Worm (Caenorhabditis elegans): ENCODE measurements around the gene ceh-22.

DNA sequence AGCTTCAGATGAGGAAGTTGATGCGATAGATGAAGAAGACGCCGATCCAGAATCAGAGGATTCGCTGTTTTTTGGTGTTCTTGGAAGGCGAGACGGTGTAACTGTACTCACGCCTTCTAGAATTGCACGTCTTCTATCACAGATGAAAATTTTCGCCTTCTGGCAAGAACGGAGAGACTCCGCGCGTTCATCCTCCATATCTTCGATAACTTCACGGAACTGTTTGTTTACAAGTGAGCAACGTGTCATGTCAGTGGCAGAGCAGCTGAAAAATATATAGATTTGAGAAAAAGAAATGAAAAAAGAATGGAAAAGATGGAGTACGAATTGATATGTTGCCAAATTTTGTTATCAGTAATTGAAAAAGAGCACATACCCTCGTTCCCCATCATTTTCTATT lies 42.9 kb downstream of the ceh-22 start:
- no peak for TF ChIP-seq lin-13 (GFP tag; optimal IDR thresholded peaks at IDR 0.05)
- TF ChIP-seq fos-1 (tag; optimal IDR thresholded peaks at IDR 0.05): no peak
